Fruit fly (Drosophila melanogaster): ENCODE measurements around the gene Cph.

dm6 chrX:7284964-7285363 is 147.4 kb downstream of the Cph start:
- TF ChIP-seq CG16779 (tag; optimal IDR thresholded peaks at IDR 0.05): no peak
- TF ChIP-seq acj6 (GFP tag; optimal IDR thresholded peaks at IDR 0.05): no peak
- no peak for TF ChIP-seq Sox102F (GFP tag; optimal IDR thresholded peaks at IDR 0.05)
- no peak for TF ChIP-seq CG6854 (GFP tag; optimal IDR thresholded peaks at IDR 0.05)
- no peak for TF ChIP-seq CG7368 (GFP tag; optimal IDR thresholded peaks at IDR 0.05)
- no peak for TF ChIP-seq CG11294 (GFP tag; IDR thresholded peaks at IDR 0.05)
- no peak for TF ChIP-seq Lpt (GFP tag; optimal IDR thresholded peaks at IDR 0.05)
- no peak for TF ChIP-seq Hr39 (GFP tag; optimal IDR thresholded peaks at IDR 0.05)
